Worm (Caenorhabditis elegans): ENCODE results near the gene pho-10.
A peak's percentile ranks its signal among the peaks of the same experiment; 100 is the strongest.

The pho-10 gene

DNA sequence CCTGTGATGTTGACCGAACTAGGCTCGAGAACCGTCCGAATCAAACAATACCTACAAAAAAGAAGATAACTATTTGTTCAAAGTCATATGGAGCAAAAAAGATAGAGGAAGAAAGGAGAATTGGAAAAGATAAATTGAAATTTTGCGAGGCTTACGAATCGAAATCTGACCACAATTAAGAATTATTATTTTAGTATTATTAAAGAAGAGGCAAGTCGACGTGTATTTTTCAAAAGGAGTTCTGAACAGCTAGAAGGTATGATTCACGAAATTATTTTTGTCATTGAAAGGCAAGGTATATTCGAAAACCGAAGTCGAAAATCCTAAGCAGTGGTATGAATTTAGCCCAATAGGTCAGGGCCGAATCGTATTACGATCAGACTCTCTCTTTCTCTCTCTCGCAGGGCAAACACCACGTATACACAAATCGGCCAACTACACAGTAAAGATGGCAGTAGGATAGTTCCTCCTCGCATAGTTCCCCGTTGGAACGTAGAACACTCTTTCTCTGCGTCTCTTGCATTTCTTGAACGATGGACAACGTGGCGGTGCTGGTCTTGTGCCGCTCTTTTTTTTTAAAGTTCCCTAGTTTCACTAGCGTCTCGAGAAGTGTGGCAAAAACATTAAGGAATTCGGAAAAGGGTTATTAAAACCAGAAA is 29.2 kb downstream of the pho-10 start, which contains the start of gene vgln-1:
TSS of gene vgln-1 (minus strand) at position 51 of the 659 bp plus-strand sequence.
- no peak for TF ChIP-seq skn-1 (tag; optimal IDR thresholded peaks at IDR 0.05)
- TF ChIP-seq dmd-4 (tag; optimal IDR thresholded peaks at IDR 0.05), result no peak
- TF ChIP-seq peb-1 (tag; optimal IDR thresholded peaks at IDR 0.05), result no peak
- no peak for TF ChIP-seq nhr-10 (tag; optimal IDR thresholded peaks at IDR 0.05)
- TF ChIP-seq nhr-12 (tag; optimal IDR thresholded peaks at IDR 0.05), result no peak
- TF ChIP-seq alr-1 (tag; optimal IDR thresholded peaks at IDR 0.05), result no peak
- TF ChIP-seq elt-3 (tag; optimal IDR thresholded peaks at IDR 0.05), result no peak
- no peak for TF ChIP-seq unc-55 (GFP tag; optimal IDR thresholded peaks at IDR 0.05)
- no peak for TF ChIP-seq ama-1 (optimal IDR thresholded peaks at IDR 0.05)
- no peak for TF ChIP-seq aly-2 (tag; optimal IDR thresholded peaks at IDR 0.05)
- peak; percentile 49 for TF ChIP-seq nhr-129 (tag; optimal IDR thresholded peaks at IDR 0.05)
- no peak for TF ChIP-seq unc-39 (tag; optimal IDR thresholded peaks at IDR 0.05)
- TF ChIP-seq crh-2 (tag; optimal IDR thresholded peaks at IDR 0.05), result peak; percentile 41
- TF ChIP-seq lin-39 (tag; optimal IDR thresholded peaks at IDR 0.05), result no peak
- TF ChIP-seq lin-11 (tag; optimal IDR thresholded peaks at IDR 0.05), result no peak
- no peak for TF ChIP-seq sma-3 (GFP tag; optimal IDR thresholded peaks at IDR 0.05)
- no peak for TF ChIP-seq nhr-21 (tag; optimal IDR thresholded peaks at IDR 0.05)
- TF ChIP-seq mab-5 (tag; optimal IDR thresholded peaks at IDR 0.05), result no peak
- TF ChIP-seq mbf-1 (tag; optimal IDR thresholded peaks at IDR 0.05), result no peak
- TF ChIP-seq ceh-16 (tag; optimal IDR thresholded peaks at IDR 0.05), result no peak
- TF ChIP-seq lsy-2 (tag; optimal IDR thresholded peaks at IDR 0.05), result peak in 1 of 2 experiments; percentile 26
- TF ChIP-seq mdl-1 (tag; optimal IDR thresholded peaks at IDR 0.05), result no peak
- TF ChIP-seq ztf-4 (tag; optimal IDR thresholded peaks at IDR 0.05), result no peak
- peak; percentile 39 for TF ChIP-seq nhr-25 (tag; optimal IDR thresholded peaks at IDR 0.05)
- no peak for TF ChIP-seq snpc-4 (tag; optimal IDR thresholded peaks at IDR 0.05)

DNA sequence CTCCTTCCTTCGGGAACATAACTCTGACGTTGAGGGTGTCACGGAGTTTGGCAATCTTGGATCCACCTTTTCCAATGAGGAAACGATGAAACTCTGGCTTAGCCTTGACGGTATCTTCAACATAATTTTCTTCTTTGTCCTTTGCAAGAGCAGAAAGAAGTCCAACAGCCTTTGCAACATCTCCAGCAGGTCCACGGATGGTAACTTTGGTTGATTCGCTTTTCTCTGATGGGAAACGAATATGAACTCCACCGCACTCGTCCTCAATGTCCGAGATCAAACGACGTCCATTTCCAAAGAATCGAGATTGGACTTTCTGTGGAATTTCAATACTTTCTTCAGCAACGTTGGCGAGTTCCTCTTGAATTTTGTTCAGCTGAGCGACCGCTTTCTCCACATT is 31.8 kb downstream of the pho-10 start:
- TF ChIP-seq F13H6.1 (tag; optimal IDR thresholded peaks at IDR 0.05) (no peak), ztf-1 (GFP tag; conservative IDR thresholded peaks at IDR 0.05) (no peak), sma-3 (GFP tag; optimal IDR thresholded peaks at IDR 0.05) (no peak), ceh-82 (tag; optimal IDR thresholded peaks at IDR 0.05) (no peak), lin-13 (GFP tag; optimal IDR thresholded peaks at IDR 0.05) (no peak), ceh-16 (tag; optimal IDR thresholded peaks at IDR 0.05) (no peak), elt-3 (tag; optimal IDR thresholded peaks at IDR 0.05) (no peak), aly-2 (tag; optimal IDR thresholded peaks at IDR 0.05) (no peak), sma-9 (GFP tag; optimal IDR thresholded peaks at IDR 0.05) (no peak), sma-9 (tag; optimal IDR thresholded peaks at IDR 0.05) (no peak), peb-1 (tag; optimal IDR thresholded peaks at IDR 0.05) (no peak), nhr-12 (tag; optimal IDR thresholded peaks at IDR 0.05) (no peak), nhr-6 (tag; optimal IDR thresholded peaks at IDR 0.05) (no peak), mbf-1 (tag; optimal IDR thresholded peaks at IDR 0.05) (no peak)

DNA sequence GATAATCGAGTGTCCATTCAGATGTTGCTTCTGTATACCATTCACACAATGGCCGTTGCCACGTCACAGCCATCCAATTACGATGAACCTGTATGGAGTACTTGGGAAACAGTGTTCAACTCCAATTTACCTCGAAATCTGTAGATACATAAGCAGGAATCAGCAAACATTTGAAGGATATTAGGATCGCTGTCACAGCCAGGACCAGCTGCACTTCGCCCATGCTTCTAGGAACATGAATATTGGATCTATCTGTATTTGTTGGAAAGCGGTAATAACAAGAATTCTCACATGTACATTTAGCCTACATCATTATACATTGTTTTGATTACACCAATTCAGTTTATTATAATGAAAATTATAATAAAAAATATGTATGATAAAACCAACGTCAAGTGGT is 34.2 kb downstream of the pho-10 start, which contains the start of gene algn-8:
TSS of gene algn-8 (minus strand) at position 227 of the 400 bp plus-strand sequence.
- no peak for TF ChIP-seq sem-4 (tag; optimal IDR thresholded peaks at IDR 0.05)
- no peak for TF ChIP-seq elt-3 (tag; optimal IDR thresholded peaks at IDR 0.05)
- no peak for TF ChIP-seq aly-2 (tag; optimal IDR thresholded peaks at IDR 0.05)
- no peak for TF ChIP-seq egl-27 (tag; optimal IDR thresholded peaks at IDR 0.05)
- TF ChIP-seq unc-55 (GFP tag; optimal IDR thresholded peaks at IDR 0.05), result no peak
- no peak for TF ChIP-seq lin-39 (tag; optimal IDR thresholded peaks at IDR 0.05)
- no peak for TF ChIP-seq ztf-11 (tag; optimal IDR thresholded peaks at IDR 0.05)
- no peak for TF ChIP-seq nhr-11 (tag; optimal IDR thresholded peaks at IDR 0.05)

DNA sequence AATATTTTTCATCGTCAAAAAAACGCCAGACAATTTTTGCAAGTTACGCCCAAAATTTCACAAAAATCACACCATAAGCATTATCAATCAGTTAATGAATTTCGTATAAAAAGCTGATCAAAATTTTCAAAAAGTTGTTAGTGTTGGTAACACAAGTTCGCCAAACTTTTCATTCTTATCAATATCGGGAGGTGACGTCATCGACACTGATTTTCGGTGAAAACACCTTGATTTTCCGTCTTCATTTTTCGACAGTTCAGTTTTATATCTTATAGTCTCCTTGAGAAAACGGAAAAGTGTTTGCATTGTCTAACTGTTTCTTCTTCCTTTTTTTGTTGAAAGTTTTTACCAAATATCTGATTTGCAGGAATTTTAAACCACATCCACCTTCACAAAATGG is 39.5 kb downstream of the pho-10 start, which contains the start of gene C08H9.15:
TSS of gene C08H9.15 (plus strand) at position 368 of the 400 bp plus-strand sequence.
- TF ChIP-seq nhr-25 (tag; optimal IDR thresholded peaks at IDR 0.05) (peak; percentile 31), sma-3 (GFP tag; optimal IDR thresholded peaks at IDR 0.05) (peak; percentile 64), snpc-4 (tag; optimal IDR thresholded peaks at IDR 0.05) (no peak), unc-39 (tag; optimal IDR thresholded peaks at IDR 0.05) (no peak)

Measured in whole organism, L2 larva.